Worm (Caenorhabditis elegans): ENCODE measurements around the gene str-79.

- TF ChIP-seq lin-13 (GFP tag; optimal IDR thresholded peaks at IDR 0.05) (no peak), unc-55 (GFP tag; optimal IDR thresholded peaks at IDR 0.05) (no peak), nhr-11 (tag; optimal IDR thresholded peaks at IDR 0.05) (no peak), blmp-1 (tag; optimal IDR thresholded peaks at IDR 0.05; ENCODE audit: insufficient read depth) (no peak), gmeb-1 (tag; optimal IDR thresholded peaks at IDR 0.05) (no peak), sem-4 (tag; optimal IDR thresholded peaks at IDR 0.05) (no peak), ceh-82 (tag; optimal IDR thresholded peaks at IDR 0.05) (no peak), ama-1 (optimal IDR thresholded peaks at IDR 0.05) (no peak), sma-9 (GFP tag; optimal IDR thresholded peaks at IDR 0.05) (no peak), sma-9 (tag; optimal IDR thresholded peaks at IDR 0.05) (no peak), ceh-16 (tag; optimal IDR thresholded peaks at IDR 0.05) (no peak), aly-2 (tag; optimal IDR thresholded peaks at IDR 0.05) (no peak), egl-27 (tag; optimal IDR thresholded peaks at IDR 0.05) (no peak)
Measured at ce11 chrX:1922294-1922693, 47.4 kb upstream of the str-79 start, which contains the start of gene ZC53.22.
